Fruit fly (Drosophila melanogaster): ENCODE measurements around the gene Jwa.

Gene Jwa

DNA sequence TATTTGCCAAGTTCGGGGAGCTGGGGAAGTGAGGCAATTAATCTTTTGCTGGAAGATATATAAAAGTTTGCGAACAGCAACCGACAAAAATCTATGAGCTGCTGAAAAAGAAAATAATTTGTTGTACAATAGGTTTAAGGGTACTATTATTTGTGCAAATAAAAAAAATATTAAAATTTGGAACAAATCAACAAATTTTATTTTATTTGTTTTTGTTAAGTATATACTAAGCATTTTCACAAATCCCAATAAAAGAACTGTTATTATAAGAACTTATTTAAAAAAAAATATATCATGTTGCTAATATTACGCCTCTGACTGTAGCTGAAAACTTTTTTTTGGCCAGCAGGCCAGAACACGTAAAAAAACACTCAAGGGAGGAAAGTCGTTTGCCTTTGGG lies 47.4 kb downstream of the Jwa start (continued):
- TF ChIP-seq pnt (GFP tag; optimal IDR thresholded peaks at IDR 0.05) (no peak), CG3281 (GFP tag; optimal IDR thresholded peaks at IDR 0.05) (peak; percentile 55), CG32772 (GFP tag; IDR thresholded peaks at IDR 0.05) (0 out of 2 replicates have a peak, but pooled peaks have one; percentile 7), NFAT (GFP tag; IDR thresholded peaks at IDR 0.05) (no peak), Usf (GFP tag; optimal IDR thresholded peaks at IDR 0.05) (no peak), Dp (GFP tag; optimal IDR thresholded peaks at IDR 0.05) (no peak), CG4820 (GFP tag; optimal IDR thresholded peaks at IDR 0.05) (no peak), da (GFP tag; optimal IDR thresholded peaks at IDR 0.05) (no peak), CG2129 (GFP tag; IDR thresholded peaks at IDR 0.05; ENCODE audit: partially characterized antibody) (no peak), HmgZ (tag; optimal IDR thresholded peaks at IDR 0.05) (no peak), lola (GFP tag; optimal IDR thresholded peaks at IDR 0.05) (no peak), NfI (GFP tag; optimal IDR thresholded peaks at IDR 0.05) (no peak), Scr (GFP tag; IDR thresholded peaks at IDR 0.05; ENCODE audit: partially characterized antibody) (no peak), Sry-β (GFP tag; optimal IDR thresholded peaks at IDR 0.05) (no peak), CG15514 (GFP tag; optimal IDR thresholded peaks at IDR 0.05) (no peak), CG10462 (GFP tag; optimal IDR thresholded peaks at IDR 0.05) (no peak), Hsf (GFP tag; optimal IDR thresholded peaks at IDR 0.05) (no peak), sob (GFP tag; IDR thresholded peaks at IDR 0.05) (no peak), CG6683 (GFP tag; optimal IDR thresholded peaks at IDR 0.05) (peak; percentile 9), psq (GFP tag; optimal IDR thresholded peaks at IDR 0.05) (no peak), CG13287 (GFP tag; IDR thresholded peaks at IDR 0.05; ENCODE audit: partially characterized antibody) (no peak), ase (GFP tag; IDR thresholded peaks at IDR 0.05) (no peak), bigmax (GFP tag; optimal IDR thresholded peaks at IDR 0.05) (no peak), Oaz (GFP tag; IDR thresholded peaks at IDR 0.05) (no peak), CoRest (tag; optimal IDR thresholded peaks at IDR 0.05) (peak; percentile 57), CG15011 (GFP tag; optimal IDR thresholded peaks at IDR 0.05) (peak; percentile 31), Hmr (GFP tag; optimal IDR thresholded peaks at IDR 0.05) (peak; percentile 23), CG4617 (GFP tag; optimal IDR thresholded peaks at IDR 0.05; ENCODE audit: borderline replicate concordance) (no peak), CG7372 (GFP tag; IDR thresholded peaks at IDR 0.05) (no peak), ci (GFP tag; IDR thresholded peaks at IDR 0.05) (no peak), CG15601 (tag; optimal IDR thresholded peaks at IDR 0.05) (no peak), MTF-1 (GFP tag; optimal IDR thresholded peaks at IDR 0.05; ENCODE audit: borderline replicate concordance) (no peak), CG7987 (GFP tag; optimal IDR thresholded peaks at IDR 0.05) (no peak), Ada2b (GFP tag; IDR thresholded peaks at IDR 0.05) (peak; percentile 51; the same call in 1 of the 2 replicates), Lim3 (GFP tag; IDR thresholded peaks at IDR 0.05) (no peak), ind (GFP tag; optimal IDR thresholded peaks at IDR 0.05) (no peak), sug (tag; optimal IDR thresholded peaks at IDR 0.05) (no peak), bab2 (GFP tag; optimal IDR thresholded peaks at IDR 0.05) (no peak), ERR (GFP tag; optimal IDR thresholded peaks at IDR 0.05) (no peak), bbx (GFP tag; IDR thresholded peaks at IDR 0.05; ENCODE audit: partially characterized antibody) (no peak), CG12391 (tag; optimal IDR thresholded peaks at IDR 0.05) (no peak), CG12236 (GFP tag; optimal IDR thresholded peaks at IDR 0.05) (no peak), CG2199 (GFP tag; IDR thresholded peaks at IDR 0.05) (no peak), Ets97D (GFP tag; optimal IDR thresholded peaks at IDR 0.05) (no peak), CG17328 (GFP tag; IDR thresholded peaks at IDR 0.05) (no peak), Nf-YC (tag; optimal IDR thresholded peaks at IDR 0.05) (peak; percentile 9), CG14667 (GFP tag; IDR thresholded peaks at IDR 0.05) (no peak), sr (GFP tag; IDR thresholded peaks at IDR 0.05) (no peak), CG5953 (GFP tag; IDR thresholded peaks at IDR 0.05) (no peak), CG8359 (GFP tag; optimal IDR thresholded peaks at IDR 0.05; ENCODE audit: borderline replicate concordance) (no peak), CG12155 (GFP tag; optimal IDR thresholded peaks at IDR 0.05) (no peak)

All from whole organism, embryonic.